Worm (Caenorhabditis elegans) whole organism, L2 larva: Measurements from ENCODE around the gene sdz-5.

Experiments
- C34F6.9 ChIP-seq: fragments of 150-350 bp; optimal IDR thresholded peaks from 2 replicates; lab custom pipeline; 2014; ENCODE audit warnings: missing biosample characterization, missing genetic modification characterization
- F13H6.1 ChIP-seq: sonication (generic microtip); optimal IDR thresholded peaks from 2 replicates; lab custom pipeline; 2016; ENCODE audit warnings: missing genetic modification characterization, missing compliant biosample characterization
- R02D3.7 ChIP-seq: fragments of 150-350 bp; optimal IDR thresholded peaks from 2 replicates; lab custom pipeline; 2014; ENCODE audit warnings: missing biosample characterization, missing genetic modification characterization
- Y55F3AM.14 ChIP-seq: fragments of 200-800 bp; sonication (Bioruptor generic); optimal IDR thresholded peaks from 2 replicates; lab custom pipeline; 2018; ENCODE audit warnings: mild to moderate bottlenecking, missing genetic modification characterization, missing compliant biosample characterization
- ZK546.5 ChIP-seq: sonication (generic microtip); optimal IDR thresholded peaks from 2 replicates; lab custom pipeline; 2017; ENCODE audit warnings: missing biosample characterization, missing genetic modification characterization
- alr-1 ChIP-seq: fragments of 150-350 bp; optimal IDR thresholded peaks from 2 replicates; lab custom pipeline; 2014; ENCODE audit warnings: missing biosample characterization, missing genetic modification characterization
- aly-2 ChIP-seq: fragments of 150-350 bp; optimal IDR thresholded peaks from 2 replicates; lab custom pipeline; 2014; ENCODE audit warnings: missing biosample characterization, missing genetic modification characterization
- ama-1 ChIP-seq: fragments of 150-350 bp; optimal IDR thresholded peaks from 2 replicates; lab custom pipeline; 2018; ENCODE audit warnings: inconsistent platforms
- blmp-1 ChIP-seq: sonication (generic microtip); optimal IDR thresholded peaks from 2 replicates; lab custom pipeline; 2017; ENCODE audit warnings: missing genetic modification characterization, mild to moderate bottlenecking, missing compliant biosample characterization, antibody characterized with exemption, moderate library complexity; ENCODE audit not compliant: insufficient read depth
- ceh-16 ChIP-seq: fragments of 150-350 bp; optimal IDR thresholded peaks from 2 replicates; lab custom pipeline; 2014; ENCODE audit warnings: missing biosample characterization, missing genetic modification characterization
- ceh-82 ChIP-seq: fragments of 150-350 bp; optimal IDR thresholded peaks from 2 replicates; lab custom pipeline; 2014; ENCODE audit warnings: missing biosample characterization, missing genetic modification characterization
- crh-2 ChIP-seq: sonication (generic microtip); optimal IDR thresholded peaks from 2 replicates; lab custom pipeline; 2017; ENCODE audit warnings: missing biosample characterization, missing genetic modification characterization
- egl-27 ChIP-seq: sonication (generic microtip); optimal IDR thresholded peaks from 3 replicates; lab custom pipeline; 2017; ENCODE audit warnings: missing biosample characterization, missing genetic modification reagents, missing genetic modification characterization
- elt-1 ChIP-seq: fragments of 150-350 bp; optimal IDR thresholded peaks from 2 replicates; lab custom pipeline; 2014; ENCODE audit warnings: missing biosample characterization, missing genetic modification characterization
- elt-3 ChIP-seq: sonication (generic microtip); optimal IDR thresholded peaks from 2 replicates; lab custom pipeline; 2017; ENCODE audit warnings: missing biosample characterization, missing genetic modification characterization
- fos-1 ChIP-seq: fragments of 150-350 bp; optimal IDR thresholded peaks from 2 replicates; lab custom pipeline; 2014; ENCODE audit warnings: missing biosample characterization, missing genetic modification characterization
- gmeb-1 ChIP-seq: fragments of 150-350 bp; optimal IDR thresholded peaks from 2 replicates; lab custom pipeline; 2014; ENCODE audit warnings: missing biosample characterization, missing genetic modification characterization
- lin-11 ChIP-seq: fragments of 150-350 bp; sonication (generic microtip); optimal IDR thresholded peaks from 2 replicates; lab custom pipeline; 2014; ENCODE audit warnings: missing biosample characterization, missing genetic modification characterization, inconsistent platforms, mixed read lengths
- lin-13 ChIP-seq: fragments of 150-350 bp; optimal IDR thresholded peaks from 2 replicates; lab custom pipeline; 2014; ENCODE audit warnings: missing biosample characterization, missing genetic modification reagents, missing genetic modification characterization
- lsy-2 ChIP-seq, 2 experiments: fragments of 150-350 bp in 1 of 2; sonication (generic microtip) in 1 of 2; optimal IDR thresholded peaks; 2 replicates each; lab custom pipeline; 2014 to 2017; ENCODE audit warnings: missing biosample characterization in 2 of 2, missing genetic modification characterization in 2 of 2
- mab-5 ChIP-seq: fragments of 150-350 bp; optimal IDR thresholded peaks from 2 replicates; lab custom pipeline; 2014; ENCODE audit warnings: missing biosample characterization, missing genetic modification characterization
- mdl-1 ChIP-seq, 2 experiments: fragments of 150-350 bp in 1 of 2; sonication (generic microtip) in 1 of 2; optimal IDR thresholded peaks; 2 replicates each; lab custom pipeline; 2017; ENCODE audit warnings: missing biosample characterization in 2 of 2, missing genetic modification characterization in 2 of 2
- nhr-11 ChIP-seq: fragments of 150-350 bp; optimal IDR thresholded peaks from 2 replicates; lab custom pipeline; 2014; ENCODE audit warnings: missing biosample characterization, missing genetic modification characterization
- nhr-12 ChIP-seq: fragments of 150-350 bp; optimal IDR thresholded peaks from 2 replicates; lab custom pipeline; 2014; ENCODE audit warnings: missing biosample characterization, missing genetic modification characterization
- nhr-21 ChIP-seq: fragments of 150-350 bp; optimal IDR thresholded peaks from 2 replicates; lab custom pipeline; 2014; ENCODE audit warnings: missing biosample characterization, missing genetic modification characterization
- nhr-237 ChIP-seq: fragments of 150-350 bp; optimal IDR thresholded peaks from 2 replicates; lab custom pipeline; 2014; ENCODE audit warnings: missing biosample characterization, missing genetic modification characterization
- nhr-25 ChIP-seq: fragments of 150-350 bp; sonication (generic microtip); optimal IDR thresholded peaks from 3 replicates; lab custom pipeline; 2014; ENCODE audit warnings: missing biosample characterization, missing genetic modification characterization
- nhr-6 ChIP-seq: fragments of 150-350 bp; optimal IDR thresholded peaks from 2 replicates; lab custom pipeline; 2014; ENCODE audit warnings: missing biosample characterization, missing genetic modification characterization
- nhr-77 ChIP-seq: fragments of 150-350 bp; optimal IDR thresholded peaks from 2 replicates; lab custom pipeline; 2014; ENCODE audit warnings: missing biosample characterization, missing genetic modification characterization
- peb-1 ChIP-seq: fragments of 150-350 bp; optimal IDR thresholded peaks from 2 replicates; lab custom pipeline; 2014; ENCODE audit warnings: missing biosample characterization, missing genetic modification characterization
- skn-1 ChIP-seq: sonication (generic microtip); optimal IDR thresholded peaks from 2 replicates; lab custom pipeline; 2017; ENCODE audit warnings: missing biosample characterization, missing genetic modification characterization
- sma-3 ChIP-seq: sonication (generic microtip); optimal IDR thresholded peaks from 2 replicates; lab custom pipeline; 2016; ENCODE audit warnings: missing genetic modification reagents, missing genetic modification characterization, missing compliant biosample characterization
- sma-9 ChIP-seq, 2 experiments: fragments of 150-350 bp in 1 of 2; sonication (generic microtip) in 1 of 2; optimal IDR thresholded peaks; 2 replicates each; lab custom pipeline; 2014 to 2016; ENCODE audit warnings: missing genetic modification characterization in 2 of 2, mild to moderate bottlenecking in 1 of 2, missing biosample characterization in 1 of 2, missing compliant biosample characterization in 1 of 2, missing genetic modification reagents in 1 of 2, moderate library complexity in 1 of 2
- unc-55 ChIP-seq: fragments of 150-350 bp; sonication (generic microtip); optimal IDR thresholded peaks from 3 replicates; lab custom pipeline; 2014; ENCODE audit warnings: missing biosample characterization, missing genetic modification reagents, missing genetic modification characterization
- unc-62 ChIP-seq: fragments of 150-350 bp; optimal IDR thresholded peaks from 2 replicates; lab custom pipeline; 2014; ENCODE audit warnings: missing biosample characterization, missing genetic modification reagents, missing genetic modification characterization
- zag-1 ChIP-seq: fragments of 150-350 bp; optimal IDR thresholded peaks from 2 replicates; lab custom pipeline; 2014; ENCODE audit warnings: missing biosample characterization, missing genetic modification characterization
- ztf-1 ChIP-seq: fragments of 200-800 bp; sonication (Bioruptor generic); conservative IDR thresholded peaks from 2 replicates; pipeline ENCODE4 v1.3.6; 2022; ENCODE audit warnings: missing genetic modification characterization, missing compliant biosample characterization

The sdz-5 gene

DNA sequence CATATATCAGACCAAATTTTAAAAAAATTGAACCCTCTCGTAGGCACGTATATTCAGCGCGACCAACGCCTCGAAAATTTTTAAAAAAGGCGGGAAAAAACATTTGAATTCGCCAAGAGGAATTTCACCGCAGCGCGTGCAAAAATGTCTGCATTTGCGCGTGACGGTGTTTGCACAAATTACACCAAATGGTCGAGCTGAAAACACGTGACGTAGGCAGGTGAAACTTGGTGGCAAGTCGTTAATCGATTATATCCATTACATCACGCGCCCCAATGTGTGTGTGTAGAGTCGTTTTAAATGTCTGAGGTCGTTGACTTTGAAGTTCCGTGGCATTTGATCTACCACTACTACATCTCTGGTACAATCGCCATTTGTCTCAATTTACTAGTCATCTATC is 42.2 kb downstream of the sdz-5 start, which contains the start of gene sri-31:
TSS of gene sri-31 (plus strand) at position 301 of the 400 bp plus-strand sequence.
- TF ChIP-seq mdl-1 (tag; optimal IDR thresholded peaks at IDR 0.05; lab: Kevin White, UChicago) (no peak), ZK546.5 (tag; lab: Kevin White, UChicago) (no peak), lsy-2 (tag; optimal IDR thresholded peaks at IDR 0.05; lab: Kevin White, UChicago) (no peak), elt-3 (no peak), ceh-16 (tag; lab: Kevin White, UChicago) (no peak), gmeb-1 (tag; lab: Kevin White, UChicago) (no peak), ama-1 (no peak), elt-1 (tag; lab: Kevin White, UChicago) (no peak), Y55F3AM.14 (GFP tag; lab: Kevin White, UChicago) (no peak)

DNA sequence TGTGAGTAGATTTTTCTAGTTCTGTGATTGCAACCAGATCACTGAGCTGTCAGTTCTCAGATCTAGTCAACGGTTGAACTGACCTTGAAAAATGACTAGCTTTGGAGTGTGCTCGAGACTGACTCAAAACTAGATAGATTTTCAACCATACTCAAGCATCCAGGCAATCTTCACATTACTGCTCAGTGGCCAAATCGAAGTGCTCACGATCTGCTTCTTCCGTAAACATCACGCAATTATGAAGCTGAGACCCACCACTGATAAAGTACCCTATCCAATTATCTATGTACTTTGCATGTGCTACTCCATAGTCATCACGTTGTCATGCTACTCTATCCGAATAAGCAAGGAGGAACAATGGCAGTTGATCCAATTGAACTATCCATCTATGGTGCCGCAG is 42.8 kb downstream of the sdz-5 start:
- no peak for TF ChIP-seq nhr-12 (tag; lab: Kevin White, UChicago)
- TF ChIP-seq lin-13 (GFP tag; lab: Kevin White, UChicago): no peak
- TF ChIP-seq, all 48 proteins: peak for 0

DNA sequence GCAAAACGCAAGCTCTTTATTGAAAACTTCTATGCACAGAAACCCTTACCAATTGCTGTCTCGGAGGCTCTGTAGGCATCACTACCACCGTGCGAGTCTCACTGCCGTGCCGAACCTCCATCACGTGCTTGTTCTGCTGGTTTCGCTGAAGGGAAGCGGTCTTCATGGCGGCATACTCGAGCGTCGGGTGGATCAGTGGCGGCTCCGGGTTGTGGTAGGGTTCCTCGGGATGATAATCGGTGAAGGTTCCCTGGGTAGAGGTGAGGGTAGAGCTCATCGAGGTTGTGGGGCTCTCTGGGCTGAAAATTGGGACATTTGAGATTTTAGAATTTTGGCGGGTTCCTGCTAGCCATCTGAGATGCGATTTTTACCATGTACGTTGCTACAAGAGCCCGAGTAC is 44.3 kb downstream of the sdz-5 start:
- no peak for TF ChIP-seq aly-2 (tag; lab: Kevin White, UChicago)
- no peak for TF ChIP-seq C34F6.9
- TF ChIP-seq ztf-1 (GFP tag; lab: Robert Waterston, UW): no peak
- no peak for TF ChIP-seq nhr-21 (tag; lab: Kevin White, UChicago)
- TF ChIP-seq egl-27 (tag; lab: Kevin White, UChicago): no peak
- no peak for TF ChIP-seq fos-1 (tag; lab: Kevin White, UChicago)
- TF ChIP-seq Y55F3AM.14 (GFP tag; lab: Kevin White, UChicago): no peak
- TF ChIP-seq R02D3.7: no peak
- TF ChIP-seq nhr-11: no peak
- TF ChIP-seq zag-1 (tag; lab: Kevin White, UChicago): no peak
- TF ChIP-seq alr-1 (tag; lab: Kevin White, UChicago): no peak
- TF ChIP-seq nhr-237 (tag; lab: Kevin White, UChicago): no peak
- TF ChIP-seq nhr-6 (tag; lab: Kevin White, UChicago): no peak
- TF ChIP-seq unc-62 (GFP tag; lab: Kevin White, UChicago): no peak
- no peak for TF ChIP-seq nhr-25 (tag; lab: Kevin White, UChicago)
- no peak for TF ChIP-seq gmeb-1 (tag; lab: Kevin White, UChicago)
- TF ChIP-seq peb-1: no peak
- no peak for TF ChIP-seq unc-55
- no peak for TF ChIP-seq skn-1
- TF ChIP-seq ZK546.5 (tag; lab: Kevin White, UChicago): no peak

DNA sequence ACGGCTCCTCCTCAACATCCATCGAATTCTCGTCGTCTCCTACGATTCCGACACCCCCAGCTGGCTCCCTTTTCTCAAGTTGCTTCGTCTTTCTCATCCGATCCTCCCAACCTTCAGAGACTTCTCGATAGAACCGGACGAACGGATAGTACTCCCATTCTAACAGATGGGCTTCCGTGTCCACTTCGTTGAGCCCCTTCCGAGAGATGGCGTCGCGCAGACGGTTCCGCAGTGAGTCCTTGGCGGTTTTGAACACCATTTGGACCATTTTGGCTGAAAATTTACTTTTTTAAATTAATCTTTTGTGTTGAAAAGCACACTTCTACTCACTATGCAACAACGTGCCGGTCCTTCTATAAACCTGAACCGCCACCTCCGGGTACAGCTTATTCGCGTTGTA is 45.2 kb downstream of the sdz-5 start:
- no peak for TF ChIP-seq egl-27 (tag; lab: Kevin White, UChicago)
- no peak for TF ChIP-seq lin-13 (GFP tag; lab: Kevin White, UChicago)
- TF ChIP-seq elt-1 (tag; lab: Kevin White, UChicago): no peak
- no peak for TF ChIP-seq sma-3 (GFP tag; lab: Kevin White, UChicago)

ce11 chrII:3054221-3054620 is 45.7 kb downstream of the sdz-5 start, which contains the start of gene lido-13:
TSS of gene lido-13 (minus strand) at chrII:3054321.
- TF ChIP-seq nhr-77 (tag; lab: Kevin White, UChicago): no peak
- TF ChIP-seq nhr-11: no peak
- no peak for TF ChIP-seq crh-2
- TF ChIP-seq mab-5 (tag; lab: Kevin White, UChicago): no peak
- TF ChIP-seq R02D3.7: no peak
- no peak for TF ChIP-seq gmeb-1 (tag; lab: Kevin White, UChicago)
- TF ChIP-seq elt-1 (tag; lab: Kevin White, UChicago): no peak
- TF ChIP-seq ama-1: no peak
- no peak for TF ChIP-seq blmp-1 (tag; lab: Kevin White, UChicago)
- TF ChIP-seq aly-2 (tag; lab: Kevin White, UChicago): no peak
- no peak for TF ChIP-seq ztf-1 (GFP tag; lab: Robert Waterston, UW)
- TF ChIP-seq sma-9 (GFP tag; optimal IDR thresholded peaks at IDR 0.05; lab: Kevin White, UChicago): no peak
- no peak for TF ChIP-seq sma-9 (tag; optimal IDR thresholded peaks at IDR 0.05; lab: Kevin White, UChicago)
- TF ChIP-seq mdl-1 (tag; optimal IDR thresholded peaks at IDR 0.05; lab: Kevin White, UChicago): no peak
- TF ChIP-seq F13H6.1 (tag; lab: Kevin White, UChicago): no peak
- TF ChIP-seq nhr-12 (tag; lab: Kevin White, UChicago): no peak
- TF ChIP-seq skn-1: no peak
- no peak for TF ChIP-seq ceh-82
- no peak for TF ChIP-seq elt-3
- no peak for TF ChIP-seq lin-11 (tag; lab: Kevin White, UChicago)
